Worm (Caenorhabditis elegans): ENCODE data around the gene trk-1.
A peak's percentile ranks its signal among the peaks of the same experiment; 100 is the strongest.

trk-1 gene

ce11 chrX:8955808-8956207 lies 5.0 kb upstream of the trk-1 start (continued):
- TF ChIP-seq ceh-27 (GFP tag; optimal IDR thresholded peaks at IDR 0.05) (no peak), ama-1 (optimal IDR thresholded peaks at IDR 0.05) (no peak), ama-1 (GFP tag; optimal IDR thresholded peaks at IDR 0.05) (no peak), atf-7 (tag; optimal IDR thresholded peaks at IDR 0.05) (no peak), F55B11.4 (tag; optimal IDR thresholded peaks at IDR 0.05; ENCODE audit: borderline replicate concordance, insufficient read depth) (no peak), unc-130 (GFP tag; optimal IDR thresholded peaks at IDR 0.05) (no peak), F57A8.1 (GFP tag; optimal IDR thresholded peaks at IDR 0.05) (no peak), mel-28 (tag; optimal IDR thresholded peaks at IDR 0.05; ENCODE audit: borderline replicate concordance) (no peak), B0336.3 (GFP tag; IDR thresholded peaks at IDR 0.05) (no peak), die-1 (tag; optimal IDR thresholded peaks at IDR 0.05) (peak; percentile 22), ztf-28 (GFP tag; IDR thresholded peaks at IDR 0.05) (no peak), ztf-18 (tag; optimal IDR thresholded peaks at IDR 0.05) (peak; percentile 29), D2030.7 (GFP tag; IDR thresholded peaks at IDR 0.05) (no peak), dpff-1 (tag; optimal IDR thresholded peaks at IDR 0.05) (no peak), chd-7 (tag; optimal IDR thresholded peaks at IDR 0.05) (no peak), snpc-3.4 (tag; optimal IDR thresholded peaks at IDR 0.05) (peak; percentile 13), F22D6.2 (tag; optimal IDR thresholded peaks at IDR 0.05) (no peak), rec-8 (tag; optimal IDR thresholded peaks at IDR 0.05) (peak in 1 of 2 experiments; percentile 36), B0035.1 (tag; optimal IDR thresholded peaks at IDR 0.05) (no peak), F49E8.2 (tag; optimal IDR thresholded peaks at IDR 0.05; ENCODE audit: insufficient read depth) (no peak), nfya-2 (GFP tag; IDR thresholded peaks at IDR 0.05) (no peak), madf-8 (GFP tag; conservative IDR thresholded peaks at IDR 0.05) (no peak), ceh-100 (GFP tag; IDR thresholded peaks at IDR 0.05) (no peak), ztf-6 (GFP tag; IDR thresholded peaks at IDR 0.05) (no peak), snpc-1.1 (tag; optimal IDR thresholded peaks at IDR 0.05; ENCODE audit: insufficient read depth) (no peak), nhr-179 (tag; optimal IDR thresholded peaks at IDR 0.05) (no peak), bed-1 (GFP tag; IDR thresholded peaks at IDR 0.05) (no peak), fkh-3 (tag; optimal IDR thresholded peaks at IDR 0.05) (no peak), lin-54 (GFP tag; optimal IDR thresholded peaks at IDR 0.05) (no peak), snpc-1.3 (tag; optimal IDR thresholded peaks at IDR 0.05; ENCODE audit: insufficient read depth) (no peak)

- no peak for TF ChIP-seq tbp1 (GFP tag; optimal IDR thresholded peaks at IDR 0.05)
- TF ChIP-seq dpff-1 (tag; optimal IDR thresholded peaks at IDR 0.05) = no peak
- TF ChIP-seq snpc-1.3 (tag; optimal IDR thresholded peaks at IDR 0.05; ENCODE audit: insufficient read depth) = no peak
- no peak for TF ChIP-seq ceh-91 (GFP tag; IDR thresholded peaks at IDR 0.05)
- TF ChIP-seq chd-7 (tag; optimal IDR thresholded peaks at IDR 0.05) = no peak
- TF ChIP-seq K12H6.12 (tag; optimal IDR thresholded peaks at IDR 0.05) = no peak
- no peak for TF ChIP-seq mel-28 (tag; optimal IDR thresholded peaks at IDR 0.05; ENCODE audit: borderline replicate concordance)
- no peak for TF ChIP-seq sea-2 (GFP tag; IDR thresholded peaks at IDR 0.05)
- no peak for TF ChIP-seq rpc-1 (optimal IDR thresholded peaks at IDR 0.05)
- TF ChIP-seq rpc-1 (tag; optimal IDR thresholded peaks at IDR 0.05) = no peak
- no peak for TF ChIP-seq egl-44 (GFP tag; IDR thresholded peaks at IDR 0.05)
- no peak for TF ChIP-seq ztf-28 (GFP tag; IDR thresholded peaks at IDR 0.05)
Observed at ce11 chrX:8953011-8953410, 2.2 kb upstream of the trk-1 start.

ce11 chrX:8952007-8952406 lies 1.2 kb upstream of the trk-1 start:
- TF ChIP-seq repo-1 (tag; optimal IDR thresholded peaks at IDR 0.05) = no peak
- TF ChIP-seq K12H6.12 (tag; optimal IDR thresholded peaks at IDR 0.05) = peak; percentile 54

Data from whole organism, young adult.